Worm (Caenorhabditis elegans): ENCODE results near the gene C14A6.7.

- TF ChIP-seq elt-2 (tag; optimal IDR thresholded peaks at IDR 0.05) (no peak), ztf-11 (tag; optimal IDR thresholded peaks at IDR 0.05) (no peak), lin-39 (tag; optimal IDR thresholded peaks at IDR 0.05) (no peak)
Measured at ce11 chrV:18178659-18179058, 10.5 kb upstream of the C14A6.7 start, which contains the start of gene C31G12.4.
